Worm (Caenorhabditis elegans) whole organism, mixed stage, embryonic: ENCODE measurements around the gene F49H12.4.
A peak's percentile ranks its signal among the peaks of the same experiment; 100 is the strongest.

Experiments used
- M03D4.4 ChIP-seq: sonication (generic microtip); optimal IDR thresholded peaks from 2 replicates; lab custom pipeline; 2017; ENCODE audit warnings: mild to moderate bottlenecking, missing genetic modification characterization, missing compliant biosample characterization
- bed-3 ChIP-seq: fragments of 200-800 bp; sonication (Bioruptor generic); optimal IDR thresholded peaks from 3 replicates; lab custom pipeline; 2018; ENCODE audit warnings: mild to moderate bottlenecking, missing genetic modification characterization, moderate library complexity, missing compliant biosample characterization
- blmp-1 ChIP-seq: fragments of 150-350 bp; optimal IDR thresholded peaks from 2 replicates; lab custom pipeline; 2014; ENCODE audit warnings: missing biosample characterization, missing genetic modification characterization
- ceh-43 ChIP-seq: fragments of 200-800 bp; sonication (Bioruptor generic); optimal IDR thresholded peaks from 2 replicates; lab custom pipeline; 2018; ENCODE audit warnings: mild to moderate bottlenecking, missing genetic modification characterization, moderate library complexity, missing compliant biosample characterization
- ceh-83 ChIP-seq: fragments of 200-800 bp; sonication (Bioruptor generic); optimal IDR thresholded peaks from 2 replicates; lab custom pipeline; 2018; ENCODE audit warnings: mild to moderate bottlenecking, missing genetic modification characterization, missing compliant biosample characterization
- ces-1 ChIP-seq: fragments of 150-350 bp; optimal IDR thresholded peaks from 2 replicates; lab custom pipeline; 2014; ENCODE audit warnings: missing biosample characterization, missing genetic modification reagents, missing genetic modification characterization
- cnd-1 ChIP-seq: fragments of 200-800 bp; sonication (Bioruptor generic); optimal IDR thresholded peaks from 2 replicates; lab custom pipeline; 2018; ENCODE audit warnings: mild to moderate bottlenecking, missing genetic modification characterization, missing compliant biosample characterization
- drap-1 ChIP-seq: fragments of 200-800 bp; sonication (Bioruptor generic); optimal IDR thresholded peaks from 3 replicates; lab custom pipeline; 2018; ENCODE audit warnings: mild to moderate bottlenecking, missing genetic modification characterization, missing compliant biosample characterization
- elt-1 ChIP-seq: sonication (generic microtip); optimal IDR thresholded peaks from 2 replicates; lab custom pipeline; 2017; ENCODE audit warnings: missing genetic modification characterization, mild to moderate bottlenecking, missing compliant biosample characterization, antibody characterized with exemption, moderate library complexity, borderline replicate concordance; ENCODE audit not compliant: insufficient read depth
- elt-3 ChIP-seq: fragments of 150-350 bp; optimal IDR thresholded peaks from 2 replicates; lab custom pipeline; 2014; ENCODE audit warnings: missing biosample characterization, missing genetic modification characterization
- flh-1 ChIP-seq: fragments of 200-800 bp; sonication (Bioruptor generic); optimal IDR thresholded peaks from 2 replicates; lab custom pipeline; 2018; ENCODE audit warnings: mild to moderate bottlenecking, missing genetic modification characterization, moderate library complexity, missing compliant biosample characterization
- hlh-1 ChIP-seq: fragments of 150-350 bp; optimal IDR thresholded peaks from 2 replicates; lab custom pipeline; 2014; ENCODE audit warnings: missing biosample characterization, missing genetic modification reagents, missing genetic modification characterization
- lin-13 ChIP-seq: fragments of 150-350 bp; optimal IDR thresholded peaks from 2 replicates; lab custom pipeline; 2014; ENCODE audit warnings: missing biosample characterization, missing genetic modification characterization
- lin-32 ChIP-seq: fragments of 200-800 bp; sonication (Bioruptor generic); optimal IDR thresholded peaks from 2 replicates; lab custom pipeline; 2018; ENCODE audit warnings: mild to moderate bottlenecking, missing genetic modification characterization, missing compliant biosample characterization
- mab-5 ChIP-seq: fragments of 150-350 bp; optimal IDR thresholded peaks from 2 replicates; lab custom pipeline; 2014; ENCODE audit warnings: missing biosample characterization, missing genetic modification characterization
- mls-2 ChIP-seq: sonication (generic microtip); optimal IDR thresholded peaks from 2 replicates; lab custom pipeline; 2016; ENCODE audit warnings: mild to moderate bottlenecking, missing genetic modification characterization, moderate library complexity, missing compliant biosample characterization
- nhr-12 ChIP-seq: fragments of 150-350 bp; optimal IDR thresholded peaks from 2 replicates; lab custom pipeline; 2014; ENCODE audit warnings: missing biosample characterization, missing genetic modification characterization
- nhr-2 ChIP-seq: fragments of 150-350 bp; optimal IDR thresholded peaks from 2 replicates; lab custom pipeline; 2014; ENCODE audit warnings: missing biosample characterization, missing genetic modification characterization
- nhr-237 ChIP-seq: fragments of 150-350 bp; optimal IDR thresholded peaks from 2 replicates; lab custom pipeline; 2014; ENCODE audit warnings: missing biosample characterization, missing genetic modification characterization
- nhr-28 ChIP-seq: fragments of 150-350 bp; optimal IDR thresholded peaks from 2 replicates; lab custom pipeline; 2014; ENCODE audit warnings: missing biosample characterization, missing genetic modification characterization
- nhr-76 ChIP-seq: sonication (generic microtip); optimal IDR thresholded peaks from 2 replicates; lab custom pipeline; 2017; ENCODE audit warnings: missing biosample characterization, missing genetic modification characterization
- pha-4 ChIP-seq: fragments of 150-350 bp; optimal IDR thresholded peaks from 2 replicates; lab custom pipeline; 2018; ENCODE audit warnings: missing biosample characterization, missing genetic modification reagents, missing genetic modification characterization
- sem-2 ChIP-seq: fragments of 200-800 bp; sonication (Bioruptor generic); optimal IDR thresholded peaks from 2 replicates; lab custom pipeline; 2018; ENCODE audit warnings: mild to moderate bottlenecking, missing genetic modification characterization, missing compliant biosample characterization
- snpc-4 ChIP-seq: fragments of 150-350 bp; optimal IDR thresholded peaks from 2 replicates; lab custom pipeline; 2014; ENCODE audit warnings: missing biosample characterization, missing genetic modification characterization
- sptf-1 ChIP-seq: sonication (generic microtip); optimal IDR thresholded peaks from 2 replicates; lab custom pipeline; 2017; ENCODE audit warnings: mild to moderate bottlenecking, missing genetic modification characterization, moderate library complexity, missing compliant biosample characterization
- tbx-8 ChIP-seq: fragments of 200-800 bp; sonication (Bioruptor generic); optimal IDR thresholded peaks from 2 replicates; lab custom pipeline; 2018; ENCODE audit warnings: mild to moderate bottlenecking, missing genetic modification characterization, moderate library complexity, missing compliant biosample characterization
- unc-120 ChIP-seq: sonication (generic microtip); optimal IDR thresholded peaks from 2 replicates; lab custom pipeline; 2017; ENCODE audit warnings: missing genetic modification characterization, missing compliant biosample characterization; ENCODE audit not compliant: poor library complexity, severe bottlenecking
- unc-62 ChIP-seq: fragments of 150-350 bp; optimal IDR thresholded peaks from 2 replicates; lab custom pipeline; 2014; ENCODE audit warnings: missing biosample characterization, missing genetic modification reagents, missing genetic modification characterization
- zip-8 ChIP-seq: fragments of 150-350 bp; optimal IDR thresholded peaks from 2 replicates; lab custom pipeline; 2014; ENCODE audit warnings: missing biosample characterization, missing genetic modification characterization

F49H12.4 gene

ce11 chrX:2108182-2108581 is 28.5 kb downstream of the F49H12.4 start:
- TF ChIP-seq tbx-8 (no peak), nhr-12 (no peak), drap-1 (GFP tag; lab: Kevin White, UChicago) (no peak), bed-3 (no peak), nhr-2 (tag; lab: Kevin White, UChicago) (no peak), cnd-1 (tag; lab: Kevin White, UChicago) (no peak), sptf-1 (tag; lab: Kevin White, UChicago) (no peak), lin-13 (tag; lab: Kevin White, UChicago) (no peak), nhr-76 (tag; lab: Kevin White, UChicago) (no peak), unc-62 (no peak), ces-1 (GFP tag; lab: Kevin White, UChicago) (no peak), nhr-28 (no peak), flh-1 (GFP tag; lab: Kevin White, UChicago) (no peak), lin-32 (no peak), nhr-237 (no peak), M03D4.4 (tag; lab: Kevin White, UChicago) (no peak), mls-2 (tag; lab: Kevin White, UChicago) (no peak)
- TF ChIP-seq, all 35 proteins: peak for 0

ce11 chrX:2108682-2109081 is 29.0 kb downstream of the F49H12.4 start, which contains the start of gene F53B1.2:
F53B1.2 (plus strand) TSS chrX:2108982.
- TF ChIP-seq ceh-83: no peak
- no peak for TF ChIP-seq nhr-28
- TF ChIP-seq unc-120 (tag; lab: Kevin White, UChicago): no peak

- no peak for TF ChIP-seq unc-120 (tag; lab: Kevin White, UChicago)
- no peak for TF ChIP-seq ceh-43
- no peak for TF ChIP-seq nhr-76 (tag; lab: Kevin White, UChicago)
- TF ChIP-seq mab-5 (tag; lab: Kevin White, UChicago): no peak
- no peak for TF ChIP-seq lin-13 (tag; lab: Kevin White, UChicago)
- no peak for TF ChIP-seq elt-3
- TF ChIP-seq snpc-4: no peak
- TF ChIP-seq unc-62: no peak
- TF ChIP-seq nhr-12: no peak
- TF ChIP-seq bed-3: no peak
- no peak for TF ChIP-seq blmp-1 (tag; lab: Kevin White, UChicago)
Observed at ce11 chrX:2110603-2111327, 31.1 kb downstream of the F49H12.4 start.

- TF ChIP-seq ceh-43: no peak
- no peak for TF ChIP-seq ces-1 (GFP tag; lab: Kevin White, UChicago)
- no peak for TF ChIP-seq blmp-1 (tag; lab: Kevin White, UChicago)
- TF ChIP-seq unc-120 (tag; lab: Kevin White, UChicago): no peak
- no peak for TF ChIP-seq sptf-1 (tag; lab: Kevin White, UChicago)
- no peak for TF ChIP-seq M03D4.4 (tag; lab: Kevin White, UChicago)
- no peak for TF ChIP-seq elt-1 (tag; lab: Kevin White, UChicago)
- no peak for TF ChIP-seq lin-32
- TF ChIP-seq zip-8 (tag; lab: Kevin White, UChicago): no peak
- TF ChIP-seq mab-5 (tag; lab: Kevin White, UChicago): no peak
- TF ChIP-seq snpc-4: no peak
- no peak for TF ChIP-seq hlh-1 (tag; lab: Kevin White, UChicago)
- TF ChIP-seq flh-1 (GFP tag; lab: Kevin White, UChicago): no peak
- TF ChIP-seq ceh-83: no peak
- no peak for TF ChIP-seq sem-2 (GFP tag; lab: Kevin White, UChicago)
- TF ChIP-seq nhr-76 (tag; lab: Kevin White, UChicago): no peak
- TF ChIP-seq nhr-2 (tag; lab: Kevin White, UChicago): no peak
- no peak for TF ChIP-seq pha-4
- no peak for TF ChIP-seq tbx-8
Observed at ce11 chrX:2113004-2113403, 33.4 kb downstream of the F49H12.4 start, which contains the start of gene bus-5. bus-5 (minus strand) TSS chrX:2113104.

ce11 chrX:2114171-2114570 is 34.5 kb downstream of the F49H12.4 start:
- TF ChIP-seq elt-1 (tag; lab: Kevin White, UChicago) (peak; percentile 72), ceh-43 (no peak), flh-1 (GFP tag; lab: Kevin White, UChicago) (no peak), sptf-1 (tag; lab: Kevin White, UChicago) (no peak), blmp-1 (tag; lab: Kevin White, UChicago) (no peak)
